Worm (Caenorhabditis elegans) whole organism, L3 larva: Measurements from ENCODE around the gene Y113G7A.22.

ENCODE experiments used
- R02D3.7 ChIP-seq: fragments of 150-350 bp; optimal IDR thresholded peaks from 2 replicates; lab custom pipeline; 2014; ENCODE audit warnings: missing biosample characterization, missing genetic modification characterization
- ZK546.5 ChIP-seq: sonication (generic microtip); optimal IDR thresholded peaks from 2 replicates; lab custom pipeline; 2017; ENCODE audit warnings: missing biosample characterization, missing genetic modification characterization
- aly-2 ChIP-seq: fragments of 150-350 bp; optimal IDR thresholded peaks from 2 replicates; lab custom pipeline; 2014; ENCODE audit warnings: missing biosample characterization, missing genetic modification characterization
- ceh-16 ChIP-seq: sonication (generic microtip); optimal IDR thresholded peaks from 2 replicates; lab custom pipeline; 2017; ENCODE audit warnings: missing biosample characterization, missing genetic modification characterization
- ceh-82 ChIP-seq: fragments of 150-350 bp; optimal IDR thresholded peaks from 2 replicates; lab custom pipeline; 2014; ENCODE audit warnings: missing biosample characterization, missing genetic modification characterization
- ceh-9 ChIP-seq: sonication (generic microtip); optimal IDR thresholded peaks from 2 replicates; lab custom pipeline; 2018; ENCODE audit warnings: missing biosample characterization, missing genetic modification characterization
- daf-12 ChIP-seq: fragments of 150-350 bp; optimal IDR thresholded peaks from 2 replicates; lab custom pipeline; 2014; ENCODE audit warnings: missing biosample characterization, missing genetic modification reagents, missing genetic modification characterization
- egl-27 ChIP-seq: sonication (generic microtip); optimal IDR thresholded peaks from 4 replicates; lab custom pipeline; 2017; ENCODE audit warnings: missing biosample characterization, missing genetic modification reagents, missing genetic modification characterization
- egl-5 ChIP-seq: fragments of 150-350 bp; optimal IDR thresholded peaks from 2 replicates; lab custom pipeline; 2017; ENCODE audit warnings: missing biosample characterization, missing genetic modification reagents, missing genetic modification characterization, inconsistent platforms
- elt-1 ChIP-seq: fragments of 150-350 bp; optimal IDR thresholded peaks from 2 replicates; lab custom pipeline; 2014; ENCODE audit warnings: missing biosample characterization, missing genetic modification characterization
- elt-2 ChIP-seq: sonication (generic microtip); optimal IDR thresholded peaks from 2 replicates; lab custom pipeline; 2016; ENCODE audit warnings: missing genetic modification reagents, mild to moderate bottlenecking, missing genetic modification characterization, missing compliant biosample characterization
- elt-3 ChIP-seq, 3 experiments: fragments of 150-350 bp in 1 of 3; sonication (generic microtip) in 2 of 3; optimal IDR thresholded peaks; 2 replicates in 2 of 3; 4 replicates in 1 of 3; lab custom pipeline; 2014 to 2017; ENCODE audit warnings: missing biosample characterization in 3 of 3, missing genetic modification characterization in 3 of 3
- eor-1 ChIP-seq, 2 experiments: fragments of 150-350 bp; optimal IDR thresholded peaks; 2 replicates each; lab custom pipeline; 2014 to 2018; ENCODE audit warnings: missing biosample characterization in 2 of 2, missing genetic modification characterization in 2 of 2
- fkh-10 ChIP-seq: sonication (generic microtip); optimal IDR thresholded peaks from 2 replicates; lab custom pipeline; 2017; ENCODE audit warnings: missing biosample characterization, missing genetic modification reagents, missing genetic modification characterization
- fkh-2 ChIP-seq: fragments of 150-350 bp; optimal IDR thresholded peaks from 2 replicates; lab custom pipeline; 2014; ENCODE audit warnings: missing biosample characterization, missing genetic modification reagents, missing genetic modification characterization
- fos-1 ChIP-seq: fragments of 150-350 bp; optimal IDR thresholded peaks from 2 replicates; lab custom pipeline; 2014; ENCODE audit warnings: missing biosample characterization, missing genetic modification characterization
- jun-1 ChIP-seq: fragments of 150-350 bp; optimal IDR thresholded peaks from 2 replicates; lab custom pipeline; 2014; ENCODE audit warnings: missing biosample characterization, missing genetic modification reagents, missing genetic modification characterization
- lin-15B ChIP-seq: fragments of 150-350 bp; optimal IDR thresholded peaks from 2 replicates; lab custom pipeline; 2014; ENCODE audit warnings: missing biosample characterization, missing genetic modification characterization
- lin-39 ChIP-seq: fragments of 150-350 bp; optimal IDR thresholded peaks from 2 replicates; lab custom pipeline; 2018; ENCODE audit warnings: missing biosample characterization, missing genetic modification reagents, missing genetic modification characterization
- lsy-12 ChIP-seq: sonication (generic microtip); optimal IDR thresholded peaks from 2 replicates; lab custom pipeline; 2016; ENCODE audit warnings: mild to moderate bottlenecking, missing genetic modification characterization, missing compliant biosample characterization
- mml-1 ChIP-seq: fragments of 150-350 bp; sonication (generic microtip); optimal IDR thresholded peaks from 3 replicates; lab custom pipeline; 2014; ENCODE audit warnings: missing biosample characterization, missing genetic modification characterization
- nfya-1 ChIP-seq: sonication (generic microtip); optimal IDR thresholded peaks from 2 replicates; lab custom pipeline; 2017; ENCODE audit warnings: missing genetic modification characterization, mild to moderate bottlenecking, missing compliant biosample characterization, antibody characterized with exemption, moderate library complexity; ENCODE audit not compliant: insufficient read depth
- nhr-11 ChIP-seq: fragments of 150-350 bp; optimal IDR thresholded peaks from 2 replicates; lab custom pipeline; 2014; ENCODE audit warnings: missing biosample characterization, missing genetic modification characterization
- nhr-12 ChIP-seq: fragments of 150-350 bp; optimal IDR thresholded peaks from 2 replicates; lab custom pipeline; 2014; ENCODE audit warnings: missing biosample characterization, missing genetic modification characterization
- nhr-23 ChIP-seq: fragments of 150-350 bp; optimal IDR thresholded peaks from 2 replicates; lab custom pipeline; 2014; ENCODE audit warnings: missing biosample characterization, missing genetic modification reagents, missing genetic modification characterization
- nhr-25 ChIP-seq: sonication (generic microtip); optimal IDR thresholded peaks from 2 replicates; lab custom pipeline; 2017; ENCODE audit warnings: missing biosample characterization, missing genetic modification characterization
- nhr-43 ChIP-seq: sonication (generic microtip); optimal IDR thresholded peaks from 2 replicates; lab custom pipeline; 2016; ENCODE audit warnings: mild to moderate bottlenecking, missing genetic modification characterization, missing compliant biosample characterization; ENCODE audit not compliant: poor library complexity, severe bottlenecking
- nhr-76 ChIP-seq: fragments of 150-350 bp; sonication (generic microtip); optimal IDR thresholded peaks from 5 replicates; lab custom pipeline; 2014; ENCODE audit warnings: missing biosample characterization, missing genetic modification characterization
- pha-4 ChIP-seq: fragments of 150-350 bp; optimal IDR thresholded peaks from 2 replicates; lab custom pipeline; 2014; ENCODE audit warnings: missing biosample characterization, missing genetic modification reagents, missing genetic modification characterization
- skn-1 ChIP-seq: fragments of 150-350 bp; optimal IDR thresholded peaks from 2 replicates; lab custom pipeline; 2014; ENCODE audit warnings: missing biosample characterization, missing genetic modification characterization
- snpc-4 ChIP-seq: fragments of 150-350 bp; optimal IDR thresholded peaks from 2 replicates; lab custom pipeline; 2014; ENCODE audit warnings: missing biosample characterization, missing genetic modification characterization
- tbx-2 ChIP-seq: sonication (generic microtip); optimal IDR thresholded peaks from 2 replicates; lab custom pipeline; 2016; ENCODE audit warnings: mild to moderate bottlenecking, missing genetic modification characterization, missing compliant biosample characterization
- unc-39 ChIP-seq: sonication (generic microtip); optimal IDR thresholded peaks from 4 replicates; lab custom pipeline; 2017; ENCODE audit warnings: missing biosample characterization, missing genetic modification characterization
- unc-62 ChIP-seq: fragments of 150-350 bp; sonication (generic microtip); optimal IDR thresholded peaks from 4 replicates; lab custom pipeline; 2014; ENCODE audit warnings: missing biosample characterization, missing genetic modification reagents, missing genetic modification characterization
- zag-1 ChIP-seq: fragments of 150-350 bp; optimal IDR thresholded peaks from 2 replicates; lab custom pipeline; 2014; ENCODE audit warnings: missing biosample characterization, missing genetic modification characterization
- ztf-4 ChIP-seq: fragments of 150-350 bp; optimal IDR thresholded peaks from 2 replicates; lab custom pipeline; 2014; ENCODE audit warnings: missing biosample characterization, missing genetic modification characterization

The Y113G7A.22 gene

DNA sequence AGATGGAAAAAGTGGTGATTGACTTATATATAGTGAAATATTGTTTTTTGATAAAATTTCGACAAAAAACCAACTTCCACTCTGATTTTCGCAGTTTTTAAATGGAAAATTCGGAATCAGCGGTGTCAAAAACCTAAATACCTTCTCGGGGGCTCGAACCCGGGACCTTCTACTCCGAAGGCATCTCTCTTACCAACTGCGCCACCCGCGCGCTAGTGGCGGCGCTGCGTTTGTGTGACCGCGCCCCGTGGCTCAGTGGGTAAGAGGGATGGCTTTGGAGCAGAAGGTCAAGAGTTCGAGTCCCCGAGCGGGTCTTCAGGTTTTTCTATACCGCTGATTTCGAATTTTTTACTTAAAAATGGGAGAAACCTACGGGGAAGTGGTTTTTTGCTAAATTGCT lies 10.0 kb downstream of the Y113G7A.22 start:
- TF ChIP-seq nhr-76 (no peak), ceh-16 (tag; lab: Kevin White, UChicago) (no peak), tbx-2 (no peak), fos-1 (tag; lab: Kevin White, UChicago) (no peak)
- TF ChIP-seq, all 47 proteins: peak for 0

DNA sequence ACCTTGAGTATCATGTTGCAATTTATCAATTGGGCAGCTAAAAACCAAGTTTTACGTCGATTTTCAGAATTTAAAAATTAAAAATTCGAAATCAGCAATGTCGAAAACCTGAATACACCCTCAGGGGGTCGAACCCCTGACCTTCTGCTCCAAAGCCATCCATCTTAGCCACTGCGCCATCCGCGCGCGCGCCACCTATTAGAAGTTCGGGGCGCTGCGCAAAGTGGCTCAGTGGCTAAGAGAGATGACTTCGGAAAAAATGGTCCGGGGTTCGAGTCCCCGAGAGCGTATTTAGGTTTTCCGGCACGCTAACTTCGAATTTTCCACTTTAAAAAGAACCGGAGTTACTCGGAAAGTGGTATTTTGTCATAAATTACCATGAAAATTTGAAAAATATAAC lies 10.8 kb downstream of the Y113G7A.22 start:
- no peak for TF ChIP-seq unc-39
- no peak for TF ChIP-seq fos-1 (tag; lab: Kevin White, UChicago)
- no peak for TF ChIP-seq egl-5 (tag; lab: Kevin White, UChicago)
- no peak for TF ChIP-seq daf-12 (tag; lab: Kevin White, UChicago)
- no peak for TF ChIP-seq ztf-4 (tag; lab: Kevin White, UChicago)
- no peak for TF ChIP-seq nfya-1 (tag; lab: Kevin White, UChicago)
- TF ChIP-seq aly-2 (tag; lab: Kevin White, UChicago): no peak
- no peak for TF ChIP-seq elt-2
- no peak for TF ChIP-seq snpc-4 (tag; lab: Kevin White, UChicago)
- TF ChIP-seq nhr-43 (tag; lab: Kevin White, UChicago): no peak
- no peak for TF ChIP-seq nhr-25 (tag; lab: Kevin White, UChicago)
- TF ChIP-seq egl-27 (tag; lab: Kevin White, UChicago): no peak

DNA sequence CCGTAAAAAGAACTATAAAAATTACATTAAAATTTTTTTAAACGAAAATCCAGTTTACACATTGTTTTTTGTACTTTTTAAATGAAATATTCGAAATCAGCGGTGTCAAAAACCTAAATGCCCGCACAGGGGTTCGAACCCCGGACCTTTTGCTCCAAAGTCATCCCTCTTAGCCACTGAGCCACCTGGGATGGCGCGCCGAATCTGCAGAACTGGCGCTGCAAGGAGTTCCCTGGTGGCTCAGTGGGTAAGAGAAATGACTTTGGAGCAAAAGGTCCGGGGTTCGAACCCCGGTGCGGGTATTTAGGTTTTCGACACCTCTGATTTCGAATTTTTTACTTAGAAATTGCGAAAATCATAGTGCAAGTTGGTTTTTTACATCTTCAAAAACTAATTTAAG lies 11.5 kb downstream of the Y113G7A.22 start:
- no peak for TF ChIP-seq jun-1
- TF ChIP-seq eor-1 (tag; optimal IDR thresholded peaks at IDR 0.05; lab: Kevin White, UChicago): no peak
- TF ChIP-seq fkh-10: no peak
- no peak for TF ChIP-seq fos-1 (tag; lab: Kevin White, UChicago)
- no peak for TF ChIP-seq elt-3 (tag; optimal IDR thresholded peaks at IDR 0.05; lab: Kevin White, UChicago)
- no peak for TF ChIP-seq unc-62
- TF ChIP-seq ceh-9 (tag; lab: Kevin White, UChicago): no peak
- no peak for TF ChIP-seq nhr-23 (tag; lab: Kevin White, UChicago)
- TF ChIP-seq nhr-12 (tag; lab: Kevin White, UChicago): no peak
- no peak for TF ChIP-seq ZK546.5 (tag; lab: Kevin White, UChicago)
- TF ChIP-seq R02D3.7 (tag; lab: Kevin White, UChicago): no peak
- TF ChIP-seq lsy-12: no peak
- TF ChIP-seq snpc-4 (tag; lab: Kevin White, UChicago): no peak
- no peak for TF ChIP-seq egl-27 (tag; lab: Kevin White, UChicago)
- TF ChIP-seq daf-12 (tag; lab: Kevin White, UChicago): no peak
- TF ChIP-seq tbx-2: no peak
- no peak for TF ChIP-seq zag-1 (tag; lab: Kevin White, UChicago)

DNA sequence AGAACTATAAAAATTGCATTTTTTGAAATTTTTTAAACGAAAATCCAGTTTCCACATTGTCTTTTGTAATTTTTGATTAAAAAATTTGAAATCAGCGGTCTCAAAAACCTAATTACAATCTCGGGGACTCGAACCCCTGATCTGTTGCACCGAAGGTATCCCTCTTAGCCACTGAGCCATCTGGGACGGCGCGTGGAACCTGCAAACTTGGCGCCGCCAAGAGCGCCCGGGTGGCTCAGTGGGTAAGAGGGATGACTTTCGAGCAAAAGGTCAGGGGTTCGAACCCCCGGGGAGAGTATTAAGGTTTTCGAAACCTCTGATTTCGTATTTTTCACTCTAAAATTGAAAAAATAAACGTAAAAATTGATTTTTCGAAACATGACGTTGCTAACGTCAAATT lies 12.1 kb downstream of the Y113G7A.22 start:
- TF ChIP-seq tbx-2 (no peak), eor-1 (tag; optimal IDR thresholded peaks at IDR 0.05; lab: Kevin White, UChicago) (no peak), nhr-12 (tag; lab: Kevin White, UChicago) (no peak), ceh-82 (no peak), nhr-23 (tag; lab: Kevin White, UChicago) (no peak), elt-2 (no peak), R02D3.7 (tag; lab: Kevin White, UChicago) (no peak), nhr-43 (tag; lab: Kevin White, UChicago) (no peak), nhr-11 (tag; lab: Kevin White, UChicago) (no peak), elt-3 (tag; optimal IDR thresholded peaks at IDR 0.05; lab: Kevin White, UChicago) (no peak), lin-39 (tag; lab: Kevin White, UChicago) (no peak)

DNA sequence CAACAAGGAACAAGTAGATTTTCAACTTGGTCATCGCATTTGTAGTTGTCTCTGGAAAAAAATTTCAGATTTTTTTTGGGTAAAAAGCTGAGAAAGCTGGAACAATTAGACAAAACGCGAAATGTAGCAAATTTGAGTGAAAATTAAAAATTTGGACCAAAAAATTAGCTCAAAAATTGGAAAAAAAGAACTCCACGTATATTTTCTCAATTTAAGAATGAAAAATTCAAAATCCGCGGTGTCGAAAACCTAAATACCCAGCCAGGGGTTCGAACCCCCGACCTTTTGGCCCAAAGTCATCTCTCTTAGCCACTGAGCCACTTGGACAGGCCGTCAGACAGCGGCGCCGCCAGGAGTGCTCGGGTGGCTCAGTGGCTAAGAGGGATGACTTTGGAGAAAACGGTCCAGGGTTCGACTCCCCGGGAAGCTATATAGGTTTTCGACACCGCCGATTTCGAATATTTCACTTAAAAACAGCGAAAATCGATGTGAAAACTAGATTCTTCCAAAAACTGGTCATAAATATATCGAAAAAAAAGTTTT lies 14.5 kb downstream of the Y113G7A.22 start, which contains the start of gene ncx-1:
Gene ncx-1 (minus strand): TSS at position 51 of the 543 bp plus-strand sequence.
- TF ChIP-seq fkh-2 (tag; lab: Kevin White, UChicago): no peak
- TF ChIP-seq egl-27 (tag; lab: Kevin White, UChicago): no peak

DNA sequence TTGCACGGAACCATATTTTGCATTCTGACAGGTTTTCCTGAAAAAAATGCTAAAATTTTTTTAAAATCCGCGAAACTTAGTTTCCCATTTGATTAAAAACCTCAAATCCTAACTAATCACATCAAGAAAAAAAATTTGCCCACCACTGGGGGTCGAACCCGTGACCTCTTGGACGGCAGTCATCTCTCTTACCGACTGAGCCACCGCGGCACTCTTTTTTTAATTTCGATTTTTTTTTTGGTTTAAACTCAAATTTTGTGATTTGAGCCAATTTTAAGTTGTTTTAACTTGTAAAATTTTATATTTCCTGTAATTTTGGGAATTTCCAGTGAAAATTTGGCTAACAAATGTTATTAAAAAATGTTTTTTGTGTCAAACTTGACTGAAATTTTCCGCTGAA lies 15.4 kb downstream of the Y113G7A.22 start:
- no peak for TF ChIP-seq skn-1 (tag; lab: Kevin White, UChicago)
- no peak for TF ChIP-seq jun-1
- TF ChIP-seq mml-1 (tag; lab: Kevin White, UChicago): no peak
- TF ChIP-seq elt-1 (tag; lab: Kevin White, UChicago): no peak
- TF ChIP-seq R02D3.7 (tag; lab: Kevin White, UChicago): no peak
- TF ChIP-seq fkh-10: no peak
- TF ChIP-seq egl-27 (tag; lab: Kevin White, UChicago): no peak
- no peak for TF ChIP-seq nhr-43 (tag; lab: Kevin White, UChicago)
- no peak for TF ChIP-seq lin-15B (tag; lab: Kevin White, UChicago)
- no peak for TF ChIP-seq tbx-2
- no peak for TF ChIP-seq pha-4 (tag; lab: Kevin White, UChicago)
